Fruit fly (Drosophila melanogaster) whole organism, pupa: ENCODE measurements around the gene PyK.

Experiments used
- CG10348 ChIP-seq: fragments of 200-800 bp; sonication (Bioruptor generic); IDR thresholded peaks from 2 replicates; pipeline ENCODE4 v1.3.6; 2022; ENCODE audit warnings: missing biosample characterization, missing genetic modification characterization
- CG12605 ChIP-seq: fragments of 200-800 bp; sonication (Bioruptor generic); IDR thresholded peaks from 2 replicates; pipeline ENCODE4 v1.3.6; 2022; ENCODE audit warnings: missing biosample characterization, missing genetic modification characterization
- CG13204 ChIP-seq: fragments of 200-800 bp; sonication (Bioruptor generic); optimal IDR thresholded peaks from 2 replicates; lab custom pipeline; 2018; ENCODE audit warnings: missing biosample characterization, mild to moderate bottlenecking, missing genetic modification characterization, moderate library complexity
- CG14655 ChIP-seq: fragments of 200-800 bp; sonication (Bioruptor generic); optimal IDR thresholded peaks from 3 replicates; lab custom pipeline; 2017; ENCODE audit warnings: mild to moderate bottlenecking, missing biosample characterization, missing genetic modification reagents, missing genetic modification characterization
- CG15710 ChIP-seq: fragments of 200-800 bp; sonication (Bioruptor generic); optimal IDR thresholded peaks from 2 replicates; lab custom pipeline; 2018; ENCODE audit warnings: missing biosample characterization, mild to moderate bottlenecking, missing genetic modification characterization, moderate library complexity
- CG17806 ChIP-seq: fragments of 200-800 bp; sonication (Bioruptor generic); optimal IDR thresholded peaks from 2 replicates; lab custom pipeline; 2018; ENCODE audit warnings: missing biosample characterization, mild to moderate bottlenecking, missing genetic modification characterization, moderate library complexity
- CG32121 ChIP-seq: fragments of 200-800 bp; sonication (Bioruptor generic); IDR thresholded peaks from 2 replicates; pipeline ENCODE4 v1.3.6; 2022; ENCODE audit warnings: missing biosample characterization, missing genetic modification characterization
- CG34367 ChIP-seq: fragments of 200-800 bp; sonication (Bioruptor generic); optimal IDR thresholded peaks from 2 replicates; lab custom pipeline; 2018; ENCODE audit warnings: missing biosample characterization, mild to moderate bottlenecking, missing genetic modification characterization
- CG4496 ChIP-seq: fragments of 200-800 bp; sonication (Bioruptor generic); IDR thresholded peaks from 3 replicates; pipeline ENCODE4 v1.3.6; 2022; ENCODE audit warnings: missing biosample characterization, missing genetic modification characterization
- CG8159 ChIP-seq: fragments of 200-800 bp; sonication (Bioruptor generic); optimal IDR thresholded peaks from 3 replicates; lab custom pipeline; 2018; ENCODE audit warnings: missing biosample characterization, mild to moderate bottlenecking, missing genetic modification characterization, moderate library complexity
- CG8301 ChIP-seq: fragments of 200-800 bp; sonication (Bioruptor generic); optimal IDR thresholded peaks from 2 replicates; lab custom pipeline; 2018; ENCODE audit warnings: missing biosample characterization, mild to moderate bottlenecking, missing genetic modification characterization
- CG9948 ChIP-seq: fragments of 200-800 bp; sonication (Bioruptor generic); optimal IDR thresholded peaks from 2 replicates; lab custom pipeline; 2018; ENCODE audit warnings: missing biosample characterization, mild to moderate bottlenecking, missing genetic modification characterization, moderate library complexity
- D1 ChIP-seq: fragments of 200-800 bp; sonication (Bioruptor generic); optimal IDR thresholded peaks from 2 replicates; lab custom pipeline; 2018; ENCODE audit warnings: missing biosample characterization, mild to moderate bottlenecking, missing genetic modification characterization, moderate library complexity
- EcR ChIP-seq: fragments of 200-800 bp; sonication (Bioruptor generic); optimal IDR thresholded peaks from 3 replicates; lab custom pipeline; 2019; ENCODE audit warnings: missing biosample characterization, missing genetic modification characterization, mild to moderate bottlenecking, moderate library complexity, missing genetic modification reagents
- Ets98B ChIP-seq: fragments of 200-800 bp; sonication (Bioruptor generic); IDR thresholded peaks from 2 replicates; pipeline ENCODE4 v1.3.6; 2022; ENCODE audit warnings: missing biosample characterization, missing genetic modification characterization
- Pif1A ChIP-seq: fragments of 200-800 bp; sonication (Bioruptor generic); optimal IDR thresholded peaks from 3 replicates; lab custom pipeline; 2016; ENCODE audit warnings: missing biosample characterization, missing genetic modification characterization
- Pif1B ChIP-seq: fragments of 200-800 bp; sonication (Bioruptor generic); optimal IDR thresholded peaks from 3 replicates; lab custom pipeline; 2016; ENCODE audit warnings: missing biosample characterization, missing genetic modification characterization
- Snoo ChIP-seq: fragments of 200-800 bp; sonication (Bioruptor generic); optimal IDR thresholded peaks from 3 replicates; lab custom pipeline; 2017; ENCODE audit warnings: missing biosample characterization, mild to moderate bottlenecking, missing genetic modification characterization, inconsistent platforms
- fd96Ca ChIP-seq: fragments of 200-800 bp; sonication (Bioruptor generic); IDR thresholded peaks from 3 replicates; pipeline ENCODE4 v1.3.6; 2022; ENCODE audit warnings: missing biosample characterization, missing genetic modification characterization
- gl ChIP-seq: fragments of 200-800 bp; sonication (Bioruptor generic); optimal IDR thresholded peaks from 2 replicates; lab custom pipeline; 2018; ENCODE audit warnings: missing biosample characterization, mild to moderate bottlenecking, missing genetic modification characterization
- rn ChIP-seq: fragments of 200-800 bp; sonication (Bioruptor generic); IDR thresholded peaks from 2 replicates; pipeline ENCODE4 v1.3.6; 2022; ENCODE audit warnings: missing biosample characterization, missing genetic modification characterization

Gene PyK

dm6 chr3R:22367126-22368076 lies at the start of gene PyK, which contains the start of gene Polr3F:
Gene PyK (plus strand): TSS chr3R:22367536.
Gene Polr3F (minus strand): TSS chr3R:22367373.
- TF ChIP-seq Ets98B (GFP tag; lab: Robert Waterston, UW) (no peak), CG13204 (GFP tag; lab: Kevin White, UChicago) (no peak), gl (tag; lab: Kevin White, UChicago) (peak; percentile 35), Snoo (tag; lab: Kevin White, UChicago) (peak; percentile 2), CG8159 (tag; lab: Kevin White, UChicago) (peak; percentile 50), CG8301 (peak; percentile 28), D1 (tag; lab: Kevin White, UChicago) (no peak), CG12605 (GFP tag; lab: Robert Waterston, UW) (peak; percentile 48; the same call in 1 of the 2 replicates), rn (no peak), CG17806 (tag; lab: Kevin White, UChicago) (peak; percentile 29), fd96Ca (GFP tag; lab: Robert Waterston, UW) (no peak), CG9948 (tag; lab: Kevin White, UChicago) (peak; percentile 9), CG34367 (tag; lab: Kevin White, UChicago) (peak; percentile 61), CG10348 (GFP tag; lab: Robert Waterston, UW) (no peak), Pif1A (GFP tag; lab: Kevin White, UChicago) (peak; percentile 18), EcR (GFP tag; lab: Kevin White, UChicago) (no peak), CG4496 (GFP tag; lab: Robert Waterston, UW) (peak; percentile 63; the same call in 2 of the 3 replicates), CG14655 (GFP tag; lab: Kevin White, UChicago) (peak; percentile 60), CG15710 (tag; lab: Kevin White, UChicago) (peak; percentile 40), CG32121 (no peak), Pif1B (GFP tag; lab: Kevin White, UChicago) (no peak)

- no peak for TF ChIP-seq Snoo (tag; lab: Kevin White, UChicago)
- no peak for TF ChIP-seq CG13204 (GFP tag; lab: Kevin White, UChicago)
- no peak for TF ChIP-seq CG8159 (tag; lab: Kevin White, UChicago)
- no peak for TF ChIP-seq CG9948 (tag; lab: Kevin White, UChicago)
- no peak for TF ChIP-seq CG8301
- TF ChIP-seq CG17806 (tag; lab: Kevin White, UChicago) = no peak
- TF ChIP-seq EcR (GFP tag; lab: Kevin White, UChicago) = no peak
- no peak for TF ChIP-seq Pif1B (GFP tag; lab: Kevin White, UChicago)
- TF ChIP-seq CG14655 (GFP tag; lab: Kevin White, UChicago) = no peak
- TF ChIP-seq fd96Ca (GFP tag; lab: Robert Waterston, UW) = no peak
- no peak for TF ChIP-seq CG10348 (GFP tag; lab: Robert Waterston, UW)
- no peak for TF ChIP-seq D1 (tag; lab: Kevin White, UChicago)
- no peak for TF ChIP-seq CG32121
- no peak for TF ChIP-seq CG12605 (GFP tag; lab: Robert Waterston, UW)
- no peak for TF ChIP-seq CG4496 (GFP tag; lab: Robert Waterston, UW)
- no peak for TF ChIP-seq CG15710 (tag; lab: Kevin White, UChicago)
Observed at dm6 chr3R:22323994-22324393, 43.3 kb upstream of the PyK start, which contains the start of gene CG34377. Gene CG34377 (minus strand): TSS chr3R:22324094.

dm6 chr3R:22324736-22325135 lies 42.6 kb upstream of the PyK start:
- TF ChIP-seq Pif1B (GFP tag; lab: Kevin White, UChicago) (peak; percentile 7), CG32121 (peak; percentile 55; the same call in 1 of the 2 replicates), CG15710 (tag; lab: Kevin White, UChicago) (peak; percentile 76), CG8159 (tag; lab: Kevin White, UChicago) (peak; percentile 83), EcR (GFP tag; lab: Kevin White, UChicago) (no peak), fd96Ca (GFP tag; lab: Robert Waterston, UW) (peak; percentile 64; the same call in 2 of the 3 replicates), CG8301 (peak; percentile 59), CG10348 (GFP tag; lab: Robert Waterston, UW) (no peak), D1 (tag; lab: Kevin White, UChicago) (no peak), CG12605 (GFP tag; lab: Robert Waterston, UW) (peak; percentile 15; the same call in 1 of the 2 replicates), Snoo (tag; lab: Kevin White, UChicago) (peak; percentile 46), Pif1A (GFP tag; lab: Kevin White, UChicago) (no peak), Ets98B (GFP tag; lab: Robert Waterston, UW) (peak; percentile 27; the same call in 1 of the 2 replicates), CG13204 (GFP tag; lab: Kevin White, UChicago) (peak; percentile 56), CG17806 (tag; lab: Kevin White, UChicago) (peak; percentile 79), CG9948 (tag; lab: Kevin White, UChicago) (peak; percentile 78), gl (tag; lab: Kevin White, UChicago) (no peak), CG14655 (GFP tag; lab: Kevin White, UChicago) (peak; percentile 81), rn (no peak), CG4496 (GFP tag; lab: Robert Waterston, UW) (peak; percentile 68; the same call in 2 of the 3 replicates), CG34367 (tag; lab: Kevin White, UChicago) (peak; percentile 63)

dm6 chr3R:22328665-22329350 lies 38.5 kb upstream of the PyK start, which contains the start of gene CG7080:
Gene CG7080 (plus strand): TSS chr3R:22329300.
- TF ChIP-seq Pif1A (GFP tag; lab: Kevin White, UChicago) = peak; percentile 12
- no peak for TF ChIP-seq Ets98B (GFP tag; lab: Robert Waterston, UW)
- peak; percentile 14 for TF ChIP-seq CG14655 (GFP tag; lab: Kevin White, UChicago)
- TF ChIP-seq CG8301 = no peak
- no peak for TF ChIP-seq CG12605 (GFP tag; lab: Robert Waterston, UW)
- TF ChIP-seq CG8159 (tag; lab: Kevin White, UChicago) = peak; percentile 25
- TF ChIP-seq, all 21 proteins: peak for 3
